Fruit fly (Drosophila melanogaster) Kc167 (cell line): Measurements from ENCODE around the gene CG9837.

Source experiments
- Myc ChIP-seq: fragments of >200 bp; optimal IDR thresholded peaks from 2 replicates; lab custom pipeline; 2017; ENCODE audit warnings: missing external identifiers
- Sin3A ChIP-seq: fragments of >200 bp; optimal IDR thresholded peaks from 2 replicates; lab custom pipeline; 2018; ENCODE audit warnings: missing external identifiers
- h ChIP-seq: fragments of >200 bp; optimal IDR thresholded peaks from 3 replicates; lab custom pipeline; 2018; ENCODE audit warnings: missing external identifiers
- insv ChIP-seq: fragments of >200 bp; optimal IDR thresholded peaks from 3 replicates; lab custom pipeline; 2018; ENCODE audit warnings: missing external identifiers

- TF ChIP-seq insv (lab: Kevin White, UChicago) (no peak), Sin3A (lab: Kevin White, UChicago) (no peak), Myc (lab: Kevin White, UChicago) (no peak), h (no peak)
These were observed 30.7 kb upstream of the CG9837 start for dm6 chr3R:8843942-8844637.
